Fruit fly (Drosophila melanogaster) whole organism, adult: Measurements from ENCODE around the gene kirre.

Source experiments
- CG11617 ChIP-seq: fragments of 200-800 bp; sonication (Bioruptor generic); optimal IDR thresholded peaks from 2 replicates; lab custom pipeline; 2017; ENCODE audit warnings: mild to moderate bottlenecking, missing biosample characterization, missing genetic modification reagents, missing genetic modification characterization
- CG12768 ChIP-seq: fragments of 200-800 bp; sonication (Bioruptor generic); optimal IDR thresholded peaks from 2 replicates; lab custom pipeline; 2017; ENCODE audit warnings: missing biosample characterization, missing genetic modification characterization, mild to moderate bottlenecking, moderate library complexity, missing genetic modification reagents
- CG14711 ChIP-seq: fragments of 200-800 bp; sonication (Bioruptor generic); optimal IDR thresholded peaks from 2 replicates; lab custom pipeline; 2018; ENCODE audit warnings: missing biosample characterization, mild to moderate bottlenecking, missing genetic modification characterization, moderate library complexity
- CG1620 ChIP-seq: fragments of 200-800 bp; sonication (Bioruptor generic); optimal IDR thresholded peaks from 2 replicates; lab custom pipeline; 2016; ENCODE audit warnings: missing biosample characterization, missing genetic modification characterization
- CG33017 ChIP-seq: fragments of 200-800 bp; sonication (Bioruptor generic); optimal IDR thresholded peaks from 2 replicates; lab custom pipeline; 2018; ENCODE audit warnings: missing biosample characterization, mild to moderate bottlenecking, missing genetic modification characterization, moderate library complexity
- CG5204 ChIP-seq: fragments of 200-800 bp; sonication (Bioruptor generic); optimal IDR thresholded peaks from 2 replicates; lab custom pipeline; 2016; ENCODE audit warnings: missing biosample characterization, missing genetic modification characterization
- CG7045 ChIP-seq: fragments of 200-800 bp; sonication (Bioruptor generic); optimal IDR thresholded peaks from 2 replicates; lab custom pipeline; 2017; ENCODE audit warnings: missing biosample characterization, mild to moderate bottlenecking, missing genetic modification characterization
- CG7101 ChIP-seq: fragments of 200-800 bp; sonication (Bioruptor generic); optimal IDR thresholded peaks from 2 replicates; lab custom pipeline; 2018; ENCODE audit warnings: missing biosample characterization, mild to moderate bottlenecking, missing genetic modification characterization, moderate library complexity
- Clk ChIP-seq: fragments of 200-800 bp; sonication (Bioruptor generic); optimal IDR thresholded peaks from 2 replicates; lab custom pipeline; 2017; ENCODE audit warnings: missing biosample characterization, missing genetic modification characterization
- Crg-1 ChIP-seq: fragments of 200-800 bp; sonication (Bioruptor generic); optimal IDR thresholded peaks from 2 replicates; lab custom pipeline; 2016; ENCODE audit warnings: missing biosample characterization, missing genetic modification characterization
- Hr96 ChIP-seq: fragments of 200-800 bp; sonication (Bioruptor generic); optimal IDR thresholded peaks from 2 replicates; lab custom pipeline; 2016; ENCODE audit warnings: missing biosample characterization, missing genetic modification characterization
- Mnt ChIP-seq: fragments of 200-800 bp; sonication (Bioruptor generic); optimal IDR thresholded peaks from 2 replicates; lab custom pipeline; 2016; ENCODE audit warnings: missing biosample characterization, mild to moderate bottlenecking, missing genetic modification characterization
- bab1 ChIP-seq: fragments of 200-800 bp; sonication (Bioruptor generic); optimal IDR thresholded peaks from 3 replicates; lab custom pipeline; 2019; ENCODE audit warnings: missing biosample characterization, mild to moderate bottlenecking, missing genetic modification characterization, moderate library complexity
- cic ChIP-seq: fragments of 200-800 bp; sonication (Bioruptor generic); optimal IDR thresholded peaks from 2 replicates; lab custom pipeline; 2017; ENCODE audit warnings: missing biosample characterization, mild to moderate bottlenecking, missing genetic modification characterization, moderate library complexity
- cnc ChIP-seq, 2 experiments: fragments of >200 bp; optimal IDR thresholded peaks; 2 replicates each; lab custom pipeline; 2017
- kay ChIP-seq: fragments of 200-800 bp; sonication (Bioruptor generic); peaks from one replicate; lab custom pipeline; 2016; ENCODE audit warnings: missing biosample characterization, missing genetic modification characterization, borderline replicate concordance
- ovo ChIP-seq: fragments of 200-800 bp; sonication (Bioruptor generic); optimal IDR thresholded peaks from 2 replicates; lab custom pipeline; 2016; ENCODE audit warnings: missing biosample characterization, missing genetic modification characterization
- pad ChIP-seq: fragments of 200-800 bp; sonication (Bioruptor generic); optimal IDR thresholded peaks from 3 replicates; lab custom pipeline; 2017; ENCODE audit warnings: missing biosample characterization, missing genetic modification characterization, mild to moderate bottlenecking, moderate library complexity, missing genetic modification reagents
- tj ChIP-seq: fragments of 200-800 bp; sonication (Bioruptor generic); optimal IDR thresholded peaks from 3 replicates; lab custom pipeline; 2017; ENCODE audit warnings: missing biosample characterization, mild to moderate bottlenecking, missing genetic modification characterization, moderate library complexity
- toe ChIP-seq: fragments of 200-800 bp; sonication (Bioruptor generic); optimal IDR thresholded peaks from 2 replicates; lab custom pipeline; 2016; ENCODE audit warnings: missing biosample characterization, missing genetic modification characterization

The kirre gene

DNA sequence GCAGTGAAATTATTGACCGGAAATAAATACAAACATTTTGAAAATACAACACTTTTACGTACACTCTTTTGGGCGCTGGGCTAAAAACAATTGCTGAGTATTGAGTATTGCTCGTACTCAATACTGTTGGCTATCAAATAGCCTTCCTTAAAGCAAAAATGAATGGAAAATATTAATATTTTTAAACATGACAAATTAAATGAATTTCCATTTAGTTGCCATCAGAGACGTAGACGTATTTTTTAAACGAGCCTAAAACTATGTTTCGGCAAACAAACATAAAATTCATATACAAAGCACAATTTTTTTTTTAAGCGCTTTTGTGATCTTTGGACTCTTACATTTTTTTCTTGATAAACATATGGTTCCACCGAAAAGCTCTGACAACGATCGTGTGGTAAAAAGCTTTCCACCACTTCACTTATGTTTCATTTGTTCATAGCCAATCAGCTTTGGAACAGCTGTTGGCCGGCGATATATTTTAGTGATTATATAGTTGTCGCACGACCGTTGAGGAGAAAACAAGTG lies 207.4 kb downstream of the kirre start, which contains the start of gene CG3603:
CG3603 (plus strand) TSS at position 490 of the 528 bp plus-strand sequence.
- TF ChIP-seq cnc (optimal IDR thresholded peaks at IDR 0.05; lab: Kevin White, UChicago) = no peak
- TF ChIP-seq Hr96 (GFP tag; lab: Kevin White, UChicago) = peak; percentile 73
- no peak for TF ChIP-seq pad (GFP tag; lab: Kevin White, UChicago)
- TF ChIP-seq CG7101 (tag; lab: Kevin White, UChicago) = no peak
- TF ChIP-seq Mnt (GFP tag; lab: Kevin White, UChicago) = no peak
- TF ChIP-seq CG7045 = no peak
- peak; percentile 5 for TF ChIP-seq ovo (GFP tag; lab: Kevin White, UChicago)
- no peak for TF ChIP-seq CG5204
- no peak for TF ChIP-seq Clk (GFP tag; lab: Kevin White, UChicago)
- TF ChIP-seq CG33017 (tag; lab: Kevin White, UChicago) = no peak
- TF ChIP-seq toe (GFP tag; lab: Kevin White, UChicago) = peak; percentile 50
- peak; percentile 55 for TF ChIP-seq CG12768 (GFP tag; lab: Kevin White, UChicago)
- peak; percentile 55 for TF ChIP-seq tj
- TF ChIP-seq kay (GFP tag; lab: Kevin White, UChicago) = peak; percentile 93
- no peak for TF ChIP-seq Crg-1 (GFP tag; lab: Kevin White, UChicago)
- peak; percentile 45 for TF ChIP-seq CG11617 (GFP tag; lab: Kevin White, UChicago)
- TF ChIP-seq CG14711 (tag; lab: Kevin White, UChicago) = peak; percentile 44
- TF ChIP-seq CG1620 (GFP tag; lab: Kevin White, UChicago) = no peak
- TF ChIP-seq bab1 (GFP tag; lab: Kevin White, UChicago) = peak; percentile 56
- TF ChIP-seq cic (GFP tag; lab: Kevin White, UChicago) = no peak

DNA sequence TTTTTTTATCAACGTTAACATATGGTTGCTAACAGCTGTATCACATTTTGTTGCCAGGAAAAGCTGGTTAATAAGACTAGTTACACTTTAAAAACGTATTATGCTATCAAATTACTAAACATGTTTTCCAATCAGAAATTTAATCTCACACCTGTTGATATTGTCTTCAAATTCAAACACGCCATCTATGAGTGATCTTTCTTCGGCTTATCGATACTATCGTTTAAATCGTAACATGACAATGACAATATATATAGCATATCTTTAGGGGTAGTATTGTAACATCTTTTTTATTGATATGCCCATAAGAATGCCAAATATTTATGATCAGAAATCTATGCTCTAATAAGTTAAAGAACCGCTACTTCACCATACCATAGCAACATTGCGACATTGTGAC lies 208.9 kb downstream of the kirre start:
- TF ChIP-seq cic (GFP tag; lab: Kevin White, UChicago) (no peak), CG5204 (no peak), toe (GFP tag; lab: Kevin White, UChicago) (no peak), bab1 (GFP tag; lab: Kevin White, UChicago) (peak; percentile 7), Clk (GFP tag; lab: Kevin White, UChicago) (no peak), Hr96 (GFP tag; lab: Kevin White, UChicago) (peak; percentile 15), CG7045 (no peak), Crg-1 (GFP tag; lab: Kevin White, UChicago) (no peak), kay (GFP tag; lab: Kevin White, UChicago) (peak; percentile 70), CG7101 (tag; lab: Kevin White, UChicago) (no peak), CG1620 (GFP tag; lab: Kevin White, UChicago) (no peak), pad (GFP tag; lab: Kevin White, UChicago) (no peak), CG14711 (tag; lab: Kevin White, UChicago) (no peak), cnc (optimal IDR thresholded peaks at IDR 0.05; lab: Kevin White, UChicago) (no peak)

- no peak for TF ChIP-seq CG7101 (tag; lab: Kevin White, UChicago)
- no peak for TF ChIP-seq tj
- no peak for TF ChIP-seq CG1620 (GFP tag; lab: Kevin White, UChicago)
- no peak for TF ChIP-seq toe (GFP tag; lab: Kevin White, UChicago)
Observed at dm6 chrX:2951637-2952036, 211.5 kb downstream of the kirre start.

DNA sequence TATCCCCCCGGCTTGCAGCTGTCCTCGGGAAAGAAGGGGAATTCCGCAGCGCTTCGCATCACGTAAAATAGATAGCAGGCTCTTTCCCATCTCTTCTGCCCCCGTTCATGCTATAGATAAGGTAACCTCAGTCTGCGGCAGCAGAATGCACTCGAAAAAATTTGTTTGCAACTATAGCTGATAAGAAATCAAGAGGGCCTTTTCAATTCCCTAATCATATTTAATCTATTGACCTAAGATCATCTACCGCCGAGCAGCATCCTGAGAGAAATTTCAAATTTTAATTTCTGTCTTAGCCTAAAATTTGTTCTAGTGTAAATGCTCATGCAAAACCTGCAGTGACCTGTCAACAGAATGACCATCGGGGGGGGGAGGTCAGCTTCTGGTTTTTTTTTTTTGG lies 216.5 kb downstream of the kirre start:
- TF ChIP-seq CG33017 (tag; lab: Kevin White, UChicago) = no peak
- no peak for TF ChIP-seq pad (GFP tag; lab: Kevin White, UChicago)

dm6 chrX:2963171-2963570 lies 223.0 kb downstream of the kirre start:
- no peak for TF ChIP-seq CG7045
- TF ChIP-seq bab1 (GFP tag; lab: Kevin White, UChicago) = no peak
- TF ChIP-seq CG7101 (tag; lab: Kevin White, UChicago) = no peak

dm6 chrX:2963790-2964335 lies 223.7 kb downstream of the kirre start:
- TF ChIP-seq cic (GFP tag; lab: Kevin White, UChicago) (no peak), CG14711 (tag; lab: Kevin White, UChicago) (no peak), Clk (GFP tag; lab: Kevin White, UChicago) (no peak), kay (GFP tag; lab: Kevin White, UChicago) (no peak), CG7045 (no peak), CG33017 (tag; lab: Kevin White, UChicago) (no peak), cnc (optimal IDR thresholded peaks at IDR 0.05; lab: Kevin White, UChicago) (no peak), Crg-1 (GFP tag; lab: Kevin White, UChicago) (no peak), Hr96 (GFP tag; lab: Kevin White, UChicago) (no peak), CG5204 (no peak), pad (GFP tag; lab: Kevin White, UChicago) (no peak), tj (no peak)

dm6 chrX:2964678-2965231 lies 224.6 kb downstream of the kirre start:
- TF ChIP-seq Crg-1 (GFP tag; lab: Kevin White, UChicago) (no peak), CG1620 (GFP tag; lab: Kevin White, UChicago) (no peak), cic (GFP tag; lab: Kevin White, UChicago) (no peak)
